Fruit fly (Drosophila melanogaster): Measurements from ENCODE around the gene CG14322.

DNA sequence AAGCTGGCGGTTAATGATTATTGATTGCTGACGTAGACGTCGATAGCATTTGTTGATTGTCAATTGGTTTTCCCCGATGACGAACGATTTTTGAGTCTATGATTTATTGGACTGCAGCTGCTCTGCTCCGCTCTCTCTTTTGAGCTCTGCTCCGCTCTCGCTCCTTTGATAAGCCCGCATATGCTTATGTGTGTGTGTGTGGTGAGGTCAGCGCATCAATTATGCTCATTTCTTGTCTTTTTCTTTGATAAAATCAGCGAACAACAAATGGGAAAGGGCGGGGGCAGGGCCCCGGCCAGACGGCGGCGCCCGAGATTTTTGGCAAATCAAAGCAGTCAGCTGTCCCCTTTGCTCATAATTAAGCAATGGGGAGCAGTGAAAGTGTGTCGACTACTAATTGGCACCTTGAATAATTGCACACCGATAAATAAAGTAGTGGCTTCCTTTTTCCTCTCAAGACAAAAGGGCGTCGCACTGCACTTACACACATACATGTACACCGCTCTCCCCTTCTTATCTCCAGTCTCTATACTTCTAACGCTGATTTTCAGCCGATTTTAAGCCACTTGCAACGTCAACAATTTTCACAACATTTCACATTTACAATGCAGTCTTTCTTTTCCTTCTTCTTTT is 34.2 kb downstream of the CG14322 start:
- TF ChIP-seq EcR (GFP tag; optimal IDR thresholded peaks at IDR 0.05) (no peak), pan (optimal IDR thresholded peaks at IDR 0.05) (no peak), psq (optimal IDR thresholded peaks at IDR 0.05) (no peak), Dll (optimal IDR thresholded peaks at IDR 0.05) (no peak), usp (GFP tag; optimal IDR thresholded peaks at IDR 0.05) (no peak), CG8478 (optimal IDR thresholded peaks at IDR 0.05) (no peak)

Data from whole organism.